Worm (Caenorhabditis elegans) whole organism, L4 larva: ENCODE measurements around the gene srj-26.

Experiments
- F37D6.2 ChIP-seq: sonication (generic microtip); optimal IDR thresholded peaks from 2 replicates; lab custom pipeline; 2016; ENCODE audit warnings: mild to moderate bottlenecking, missing genetic modification characterization, missing compliant biosample characterization
- aly-2 ChIP-seq: sonication (generic microtip); optimal IDR thresholded peaks from 2 replicates; lab custom pipeline; 2018; ENCODE audit warnings: missing biosample characterization, missing genetic modification characterization
- ama-1 ChIP-seq: fragments of 150-350 bp; optimal IDR thresholded peaks from 2 replicates; lab custom pipeline; 2014; ENCODE audit warnings: inconsistent platforms, mixed read lengths
- ces-1 ChIP-seq: fragments of 150-350 bp; sonication (generic microtip); optimal IDR thresholded peaks from 4 replicates; lab custom pipeline; 2014; ENCODE audit warnings: missing biosample characterization, missing genetic modification reagents, missing genetic modification characterization
- fkh-10 ChIP-seq: fragments of 150-350 bp; optimal IDR thresholded peaks from 2 replicates; lab custom pipeline; 2014; ENCODE audit warnings: missing biosample characterization, missing genetic modification reagents, missing genetic modification characterization
- lsy-2 ChIP-seq, 2 experiments: fragments of 150-350 bp in 1 of 2; sonication (generic microtip) in 1 of 2; optimal IDR thresholded peaks; 2 replicates each; lab custom pipeline; 2014 to 2017; ENCODE audit warnings: missing biosample characterization in 2 of 2, missing genetic modification characterization in 2 of 2
- mdl-1 ChIP-seq, 2 experiments: fragments of 150-350 bp in 1 of 2; sonication (generic microtip) in 1 of 2; optimal IDR thresholded peaks; 2 replicates each; lab custom pipeline; 2014 to 2017; ENCODE audit warnings: missing biosample characterization in 2 of 2, missing genetic modification characterization in 2 of 2
- nhr-28 ChIP-seq: fragments of 150-350 bp; optimal IDR thresholded peaks from 2 replicates; lab custom pipeline; 2014; ENCODE audit warnings: missing biosample characterization, missing genetic modification characterization
- nhr-6 ChIP-seq: fragments of 150-350 bp; optimal IDR thresholded peaks from 2 replicates; lab custom pipeline; 2014; ENCODE audit warnings: missing biosample characterization, missing genetic modification characterization
- nhr-76 ChIP-seq: fragments of 150-350 bp; optimal IDR thresholded peaks from 2 replicates; lab custom pipeline; 2014; ENCODE audit warnings: missing biosample characterization, missing genetic modification characterization
- snpc-4 ChIP-seq: fragments of 150-350 bp; optimal IDR thresholded peaks from 2 replicates; lab custom pipeline; 2014; ENCODE audit warnings: missing biosample characterization, missing genetic modification characterization

ce11 chrV:18412887-18413286 is 8.0 kb upstream of the srj-26 start, which contains the start of gene ZK262.2:
- TF ChIP-seq ama-1 (lab: Kevin White, UChicago) (no peak), nhr-28 (tag; lab: Kevin White, UChicago) (peak; percentile 9), lsy-2 (tag; optimal IDR thresholded peaks at IDR 0.05; lab: Kevin White, UChicago) (no peak), nhr-6 (tag; lab: Kevin White, UChicago) (no peak), aly-2 (tag; lab: Kevin White, UChicago) (no peak), nhr-76 (no peak), F37D6.2 (tag; lab: Kevin White, UChicago) (no peak), fkh-10 (GFP tag; lab: Kevin White, UChicago) (no peak), mdl-1 (tag; optimal IDR thresholded peaks at IDR 0.05; lab: Kevin White, UChicago) (no peak), snpc-4 (tag; lab: Kevin White, UChicago) (no peak), ces-1 (GFP tag; lab: Kevin White, UChicago) (no peak)
